Worm (Caenorhabditis elegans) whole organism, midembryonic: ENCODE measurements around the gene cam-1.

Experiments
- T22C8.4 ChIP-seq: fragments of 200-800 bp; sonication (Bioruptor generic); IDR thresholded peaks from 2 replicates; pipeline ENCODE4 v1.3.6; 2022; ENCODE audit warnings: missing genetic modification characterization, missing compliant biosample characterization
- cog-1 ChIP-seq: sonication (generic microtip); optimal IDR thresholded peaks from 2 replicates; lab custom pipeline; 2016; ENCODE audit warnings: missing genetic modification characterization, missing compliant biosample characterization
- flt-1 ChIP-seq: fragments of 200-800 bp; sonication (Bioruptor generic); IDR thresholded peaks from 2 replicates; pipeline ENCODE4 v1.3.6; 2022; ENCODE audit warnings: missing genetic modification characterization, missing compliant biosample characterization
- klf-2 ChIP-seq: fragments of 200-800 bp; sonication (Bioruptor generic); conservative IDR thresholded peaks from 2 replicates; pipeline ENCODE4 v1.3.6; 2022; ENCODE audit warnings: missing genetic modification reagents, missing genetic modification characterization, missing compliant biosample characterization
- med-1 ChIP-seq: sonication (generic microtip); optimal IDR thresholded peaks from 2 replicates; lab custom pipeline; 2017; ENCODE audit warnings: missing genetic modification characterization, mild to moderate bottlenecking, missing compliant biosample characterization, antibody characterized with exemption, missing genetic modification reagents; ENCODE audit not compliant: insufficient read depth
- ref-1 ChIP-seq: fragments of 200-800 bp; sonication (Bioruptor generic); conservative IDR thresholded peaks from 2 replicates; pipeline ENCODE4 v1.3.6; 2022; ENCODE audit warnings: missing genetic modification reagents, missing genetic modification characterization, missing compliant biosample characterization
- tab-1 ChIP-seq: fragments of 200-800 bp; sonication (Bioruptor generic); IDR thresholded peaks from 2 replicates; pipeline ENCODE4 v1.3.6; 2022; ENCODE audit warnings: missing genetic modification characterization, missing compliant biosample characterization
- ztf-23 ChIP-seq: fragments of 200-800 bp; sonication (Bioruptor generic); IDR thresholded peaks from 2 replicates; pipeline ENCODE4 v1.3.6; 2022; ENCODE audit warnings: missing genetic modification reagents, missing genetic modification characterization, missing compliant biosample characterization
- ztf-29 ChIP-seq: fragments of 200-800 bp; sonication (Bioruptor generic); IDR thresholded peaks from 2 replicates; pipeline ENCODE4 v1.3.6; 2022; ENCODE audit warnings: missing genetic modification reagents, missing genetic modification characterization, missing compliant biosample characterization

cam-1 gene

DNA sequence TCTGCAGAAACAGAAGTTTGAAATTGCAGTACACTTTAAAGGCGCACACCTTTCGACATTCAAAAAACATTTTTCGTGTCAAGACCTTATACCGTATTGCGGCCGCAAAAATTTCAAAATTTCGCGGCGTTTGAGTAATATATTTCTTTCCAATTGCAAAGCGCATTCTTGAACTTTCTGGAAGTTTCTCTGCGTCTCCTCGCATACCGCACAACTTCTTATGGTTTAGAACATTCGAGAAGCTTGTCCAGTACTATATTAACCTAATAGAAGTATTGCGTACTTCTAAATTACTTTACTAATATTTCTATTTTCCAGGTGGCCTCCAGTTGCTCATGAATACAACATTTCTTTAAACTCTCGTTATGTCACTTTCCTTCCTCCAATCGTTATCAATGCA is 26.5 kb upstream of the cam-1 start:
- TF ChIP-seq tab-1 (GFP tag; lab: Robert Waterston, UW), result no peak
- no peak for TF ChIP-seq ztf-29 (GFP tag; lab: Robert Waterston, UW)
- TF ChIP-seq flt-1, result no peak
- no peak for TF ChIP-seq ztf-23 (GFP tag; lab: Robert Waterston, UW)
- TF ChIP-seq klf-2 (GFP tag; lab: Robert Waterston, UW), result no peak
- TF ChIP-seq T22C8.4 (GFP tag; lab: Robert Waterston, UW), result no peak
- TF ChIP-seq med-1 (GFP tag; lab: Kevin White, UChicago), result no peak
- no peak for TF ChIP-seq cog-1 (tag; lab: Kevin White, UChicago)
- no peak for TF ChIP-seq ref-1

DNA sequence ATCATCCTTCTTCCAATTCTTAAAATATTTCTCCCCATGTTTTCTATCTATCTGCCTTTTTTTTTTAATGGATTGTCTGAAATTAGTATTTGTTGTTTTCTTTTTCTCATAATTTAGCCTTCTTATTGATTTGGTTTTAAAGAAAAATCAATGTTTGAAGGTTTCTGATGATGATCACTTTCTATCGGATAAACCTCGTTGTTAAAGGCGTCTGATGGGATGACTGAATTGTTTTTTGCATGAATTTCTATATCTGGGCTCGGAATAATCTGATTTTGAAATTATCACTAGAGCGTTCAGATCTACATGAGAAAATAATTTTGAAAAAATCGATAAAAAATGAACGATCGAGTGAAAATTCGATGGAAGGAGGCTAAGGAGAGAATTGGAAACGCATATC is 23.6 kb upstream of the cam-1 start, which contains the start of gene scp-1:
TSS of gene scp-1 (plus strand) at position 301 of the 400 bp plus-strand sequence.
- TF ChIP-seq ref-1, result no peak

DNA sequence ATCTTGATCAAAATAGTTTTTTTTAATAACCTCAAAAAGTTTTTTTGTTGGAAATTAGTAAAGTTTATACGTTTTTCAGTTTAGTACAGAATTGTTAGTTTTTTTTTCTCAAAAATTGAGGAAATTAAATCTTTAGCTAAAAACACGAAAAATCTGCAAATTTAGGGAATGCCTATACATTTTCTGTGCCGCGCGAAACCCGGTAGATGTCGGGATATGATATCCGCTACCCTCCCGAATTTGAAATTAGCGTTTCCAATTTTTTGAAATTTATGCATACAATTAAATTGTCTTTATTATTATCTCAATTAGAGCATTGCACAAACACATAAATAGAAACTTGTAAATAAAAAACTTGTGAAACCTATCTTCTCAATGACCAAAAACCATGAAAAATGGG is 22.9 kb upstream of the cam-1 start:
- TF ChIP-seq klf-2 (GFP tag; lab: Robert Waterston, UW) (no peak), ztf-29 (GFP tag; lab: Robert Waterston, UW) (no peak), ztf-23 (GFP tag; lab: Robert Waterston, UW) (no peak), T22C8.4 (GFP tag; lab: Robert Waterston, UW) (no peak), flt-1 (no peak), cog-1 (tag; lab: Kevin White, UChicago) (no peak), tab-1 (GFP tag; lab: Robert Waterston, UW) (no peak), ref-1 (no peak), med-1 (GFP tag; lab: Kevin White, UChicago) (no peak)

DNA sequence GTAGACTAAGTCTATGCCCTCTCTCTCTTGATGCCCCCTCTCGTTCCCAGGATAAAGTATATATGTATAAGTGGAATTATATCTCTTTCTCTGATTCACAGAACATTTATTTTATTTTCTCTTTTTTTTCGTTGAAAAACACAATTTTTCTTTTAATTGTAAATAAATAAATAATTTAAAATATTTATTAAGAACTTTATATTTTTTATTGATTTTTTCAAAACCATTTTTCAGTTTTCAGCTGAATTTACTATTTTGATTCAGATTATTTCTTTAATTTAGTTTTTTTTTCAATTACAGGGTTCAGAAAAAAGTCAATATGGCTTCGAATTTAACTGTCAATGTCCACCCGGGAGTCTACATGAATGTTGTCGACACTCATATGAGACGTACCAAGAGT is 21.2 kb upstream of the cam-1 start, which contains the start of gene eif-3.F:
TSS of gene eif-3.F (plus strand) at position 301 of the 400 bp plus-strand sequence.
- TF ChIP-seq flt-1 (no peak), ref-1 (no peak), klf-2 (GFP tag; lab: Robert Waterston, UW) (no peak), med-1 (GFP tag; lab: Kevin White, UChicago) (no peak)

DNA sequence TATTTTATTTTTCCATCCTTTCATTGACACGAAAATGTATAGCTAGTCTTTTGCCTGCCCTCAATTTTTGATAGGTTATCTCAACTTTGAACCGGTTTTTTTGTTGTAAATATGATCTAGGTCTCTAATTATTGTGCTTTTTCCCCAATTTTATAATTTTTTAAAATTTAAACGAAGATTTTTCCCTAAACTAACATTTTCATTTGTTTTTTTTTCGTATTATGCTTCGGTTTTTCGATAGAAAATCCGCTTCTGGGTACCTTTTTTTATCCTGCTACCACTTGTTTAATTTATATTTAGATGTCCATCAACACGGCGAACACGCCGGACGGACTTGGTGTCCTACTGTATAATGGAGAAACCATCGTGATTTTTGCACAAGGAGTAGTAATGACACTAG is 19.4 kb upstream of the cam-1 start, which contains the start of gene wbp-2:
TSS of gene wbp-2 (plus strand) at position 301 of the 400 bp plus-strand sequence.
- TF ChIP-seq T22C8.4 (GFP tag; lab: Robert Waterston, UW), result no peak
- no peak for TF ChIP-seq ztf-23 (GFP tag; lab: Robert Waterston, UW)
- no peak for TF ChIP-seq flt-1
- no peak for TF ChIP-seq med-1 (GFP tag; lab: Kevin White, UChicago)
- TF ChIP-seq klf-2 (GFP tag; lab: Robert Waterston, UW), result no peak
- no peak for TF ChIP-seq tab-1 (GFP tag; lab: Robert Waterston, UW)
- no peak for TF ChIP-seq ztf-29 (GFP tag; lab: Robert Waterston, UW)
- no peak for TF ChIP-seq ref-1
- TF ChIP-seq cog-1 (tag; lab: Kevin White, UChicago), result no peak

DNA sequence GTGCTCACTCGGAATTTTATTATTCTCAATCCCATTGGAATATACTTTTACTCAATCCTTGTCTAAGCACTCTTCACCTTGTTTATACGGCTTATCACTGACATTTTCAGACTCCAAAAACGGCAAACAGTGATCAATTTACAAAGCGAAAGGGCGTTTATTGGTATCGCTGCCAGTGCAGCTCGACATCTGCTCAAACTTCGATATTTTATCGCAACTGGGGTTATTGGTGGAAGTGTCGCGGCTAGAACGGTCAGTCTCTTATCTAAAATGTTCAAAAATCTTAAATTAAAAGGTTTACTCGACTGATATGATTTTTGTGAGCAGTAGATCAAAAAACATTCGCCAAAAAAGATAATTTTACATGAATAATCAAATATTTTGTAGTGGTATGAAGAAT is 15.5 kb upstream of the cam-1 start:
- TF ChIP-seq med-1 (GFP tag; lab: Kevin White, UChicago) (no peak), ref-1 (no peak), T22C8.4 (GFP tag; lab: Robert Waterston, UW) (no peak), klf-2 (GFP tag; lab: Robert Waterston, UW) (no peak), ztf-29 (GFP tag; lab: Robert Waterston, UW) (no peak), ztf-23 (GFP tag; lab: Robert Waterston, UW) (no peak), tab-1 (GFP tag; lab: Robert Waterston, UW) (no peak), cog-1 (tag; lab: Kevin White, UChicago) (no peak), flt-1 (no peak)

DNA sequence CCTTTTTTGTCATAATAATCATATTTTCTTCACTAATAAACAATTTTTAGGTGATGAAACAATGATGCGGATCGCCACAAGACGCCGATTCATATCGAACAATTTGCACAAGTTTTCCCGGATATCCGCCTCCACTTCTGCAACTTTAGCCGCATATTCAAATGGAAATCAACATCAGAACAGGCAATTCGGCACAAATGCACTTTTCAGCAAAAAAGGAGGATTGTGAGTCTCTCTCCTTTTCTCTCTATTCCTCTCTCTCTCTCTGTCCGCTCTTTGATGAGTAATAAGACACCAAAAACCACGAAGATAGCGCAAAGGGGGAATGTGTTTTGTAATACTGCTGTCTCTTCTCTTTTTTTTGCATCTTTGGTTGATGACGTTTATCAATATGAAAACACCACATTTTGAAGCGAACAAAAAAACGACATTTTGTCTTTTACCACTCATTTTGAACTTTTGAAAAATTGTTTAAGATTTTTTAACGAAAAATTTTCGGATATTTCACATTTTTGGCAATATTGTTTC is 14.8 kb upstream of the cam-1 start, which contains the start of gene eat-3:
TSS of gene eat-3 (plus strand) at position 51 of the 528 bp plus-strand sequence.
- TF ChIP-seq flt-1, result no peak
- peak; percentile 65 for TF ChIP-seq ztf-23 (GFP tag; lab: Robert Waterston, UW)

DNA sequence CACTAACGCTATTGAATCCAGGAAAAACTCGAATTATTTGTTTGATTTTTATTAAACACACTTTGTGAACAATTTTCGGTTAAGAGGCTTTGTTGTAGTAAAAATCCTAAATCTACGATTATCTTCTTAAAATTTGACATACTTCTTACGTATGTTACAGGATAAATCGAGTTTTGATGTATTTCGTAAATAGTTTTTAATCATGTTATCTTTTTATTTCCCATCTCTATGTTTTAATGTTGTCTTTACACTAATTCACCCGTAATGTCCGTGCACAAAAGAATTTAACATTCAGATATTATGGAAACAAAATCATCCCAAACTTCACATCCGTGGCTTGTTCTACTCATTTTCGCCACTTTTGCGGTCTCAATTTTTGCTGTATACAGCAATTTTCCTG is 13.6 kb upstream of the cam-1 start, which contains the start of gene egli-1:
TSS of gene egli-1 (plus strand) at position 301 of the 400 bp plus-strand sequence.
- no peak for TF ChIP-seq med-1 (GFP tag; lab: Kevin White, UChicago)
- TF ChIP-seq cog-1 (tag; lab: Kevin White, UChicago), result no peak
- no peak for TF ChIP-seq ref-1
- TF ChIP-seq klf-2 (GFP tag; lab: Robert Waterston, UW), result no peak
- TF ChIP-seq flt-1, result no peak
- TF ChIP-seq tab-1 (GFP tag; lab: Robert Waterston, UW), result no peak
- TF ChIP-seq ztf-29 (GFP tag; lab: Robert Waterston, UW), result no peak
- TF ChIP-seq T22C8.4 (GFP tag; lab: Robert Waterston, UW), result no peak
- no peak for TF ChIP-seq ztf-23 (GFP tag; lab: Robert Waterston, UW)

DNA sequence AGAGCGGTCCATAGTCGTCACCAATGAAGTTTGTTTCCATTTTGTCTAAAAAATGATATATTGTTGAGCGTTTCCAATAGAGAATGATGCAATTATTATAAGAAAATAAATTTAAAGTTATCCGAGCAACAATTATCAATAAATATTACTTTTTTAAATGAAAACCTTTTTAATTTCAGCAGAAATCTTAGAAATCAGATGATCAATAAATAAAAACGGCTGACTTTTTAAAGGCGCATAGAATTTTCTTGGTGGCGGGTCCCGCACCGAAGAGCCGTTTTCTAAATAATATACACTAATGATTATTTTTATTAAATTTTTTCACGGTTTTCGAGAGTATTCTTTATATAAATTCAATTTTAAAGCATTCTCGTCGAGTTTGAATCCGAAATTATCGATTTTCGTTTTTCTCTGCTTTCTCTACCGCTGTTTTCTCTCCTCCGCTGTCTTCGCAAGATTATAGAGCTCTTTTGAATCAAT is 12.8 kb upstream of the cam-1 start, which contains the start of gene rab-39:
TSS of gene rab-39 (minus strand) at position 51 of the 480 bp plus-strand sequence.
- TF ChIP-seq flt-1, result no peak
- TF ChIP-seq tab-1 (GFP tag; lab: Robert Waterston, UW), result no peak
- TF ChIP-seq med-1 (GFP tag; lab: Kevin White, UChicago), result no peak
- no peak for TF ChIP-seq cog-1 (tag; lab: Kevin White, UChicago)
- no peak for TF ChIP-seq ztf-23 (GFP tag; lab: Robert Waterston, UW)
- TF ChIP-seq klf-2 (GFP tag; lab: Robert Waterston, UW), result no peak
- no peak for TF ChIP-seq ref-1
- TF ChIP-seq T22C8.4 (GFP tag; lab: Robert Waterston, UW), result no peak
- no peak for TF ChIP-seq ztf-29 (GFP tag; lab: Robert Waterston, UW)
